Worm (Caenorhabditis elegans): ENCODE results near the gene E02C12.9.
"Not testable (repeated sequence)": the region's sequence is repeated elsewhere in the genome, so short reads cannot be mapped to it uniquely, and the experiment has no call there.

DNA sequence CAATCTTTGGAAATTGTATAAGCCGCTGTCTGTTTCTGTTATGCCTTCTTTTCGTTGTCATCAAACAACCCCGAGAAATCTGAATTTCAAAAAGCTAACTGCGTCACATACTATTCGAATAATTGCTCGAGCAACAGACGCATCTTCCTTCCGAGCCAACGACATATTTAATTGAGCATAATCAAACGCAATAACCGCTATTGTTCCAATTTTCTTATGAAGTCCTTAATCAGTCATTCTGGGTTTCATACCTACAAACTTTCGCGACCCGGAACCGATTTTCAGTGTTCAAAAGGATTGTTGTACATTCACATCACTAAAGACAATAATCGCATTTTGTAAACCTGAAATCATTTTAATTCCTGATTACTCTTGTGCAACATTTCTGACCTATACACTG lies 33.5 kb downstream of the E02C12.9 start:
- TF ChIP-seq nhr-28 (tag; optimal IDR thresholded peaks at IDR 0.05); unc-62 (GFP tag; optimal IDR thresholded peaks at IDR 0.05); nhr-11 (tag; optimal IDR thresholded peaks at IDR 0.05); nhr-90 (tag; optimal IDR thresholded peaks at IDR 0.05; ENCODE audit: poor library complexity); blmp-1 (tag; optimal IDR thresholded peaks at IDR 0.05); ceh-82 (tag; optimal IDR thresholded peaks at IDR 0.05); unc-98 (GFP tag; IDR thresholded peaks at IDR 0.05); lin-39 (tag; optimal IDR thresholded peaks at IDR 0.05); lsy-2 (tag; optimal IDR thresholded peaks at IDR 0.05); ztf-4 (tag; optimal IDR thresholded peaks at IDR 0.05); mef-2 (tag; optimal IDR thresholded peaks at IDR 0.05): not testable (repeated sequence)

All from whole organism, L1 larva.